Worm (Caenorhabditis elegans) whole organism, L4 larva: ENCODE results near the gene C30G12.4.

Experiments used
- ctbp-1 ChIP-seq: fragments of 200-800 bp; sonication (Bioruptor generic); IDR thresholded peaks from 2 replicates; pipeline ENCODE4 v1.3.6; 2022; ENCODE audit warnings: missing genetic modification reagents, missing genetic modification characterization, missing compliant biosample characterization
- jun-1 ChIP-seq: fragments of 150-350 bp; optimal IDR thresholded peaks from 2 replicates; lab custom pipeline; 2014; ENCODE audit warnings: missing biosample characterization, missing genetic modification reagents, missing genetic modification characterization
- lin-39 ChIP-seq: fragments of 150-350 bp; optimal IDR thresholded peaks from 2 replicates; lab custom pipeline; 2014; ENCODE audit warnings: missing biosample characterization, missing genetic modification reagents, missing genetic modification characterization
- nhr-28 ChIP-seq: fragments of 150-350 bp; optimal IDR thresholded peaks from 2 replicates; lab custom pipeline; 2014; ENCODE audit warnings: missing biosample characterization, missing genetic modification characterization
- set-16 ChIP-seq: fragments of 200-800 bp; sonication (Bioruptor generic); IDR thresholded peaks from 2 replicates; pipeline ENCODE4 v1.3.6; 2022; ENCODE audit warnings: missing genetic modification reagents, missing genetic modification characterization, missing compliant biosample characterization
- snpc-4 ChIP-seq: fragments of 150-350 bp; optimal IDR thresholded peaks from 2 replicates; lab custom pipeline; 2014; ENCODE audit warnings: missing biosample characterization, missing genetic modification characterization
- unc-130 ChIP-seq: sonication (generic microtip); optimal IDR thresholded peaks from 2 replicates; lab custom pipeline; 2016; ENCODE audit warnings: missing genetic modification reagents, missing genetic modification characterization, missing compliant biosample characterization
- unc-62 ChIP-seq, 3 experiments: fragments of 150-350 bp in 1 of 3; sonication (generic microtip); optimal IDR thresholded peaks in 2 of 3; peaks in 1 of 3; 1 replicate in 1 of 3; 2 replicates in 2 of 3; lab custom pipeline; 2014 to 2017; ENCODE audit warnings: missing biosample characterization in 3 of 3, missing genetic modification characterization in 3 of 3, missing genetic modification reagents in 3 of 3, missing genotype in 1 of 3

DNA sequence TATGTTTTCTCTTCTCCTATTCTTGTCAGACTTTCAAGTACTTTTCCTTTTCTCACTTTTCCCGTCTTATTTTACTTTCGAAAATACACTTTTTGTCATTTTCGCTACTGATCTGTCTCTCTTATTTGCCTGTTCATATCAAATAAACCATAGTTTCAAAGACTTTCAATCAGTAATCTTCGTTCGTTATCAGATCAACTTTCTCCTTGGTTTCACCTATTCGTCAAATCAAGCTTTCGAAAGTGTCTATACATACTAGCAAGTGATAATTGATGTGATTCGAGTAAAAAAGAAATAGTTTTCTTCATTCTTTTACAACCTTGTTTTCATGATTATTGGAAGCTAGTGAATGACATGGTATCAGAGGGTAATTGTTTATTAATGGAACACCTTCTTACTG is 19.2 kb upstream of the C30G12.4 start:
- no peak for TF ChIP-seq ctbp-1 (GFP tag; lab: Robert Waterston, UW)
- no peak for TF ChIP-seq unc-130
- no peak for TF ChIP-seq snpc-4
- no peak for TF ChIP-seq nhr-28 (tag; lab: Kevin White, UChicago)
- TF ChIP-seq set-16 (GFP tag; lab: Robert Waterston, UW), result no peak
- TF ChIP-seq unc-62 (GFP tag; optimal IDR thresholded peaks at IDR 0.05 in 1 of 2; lab: Kevin White, UChicago), result no peak
- TF ChIP-seq unc-62 (tag; optimal IDR thresholded peaks at IDR 0.05; lab: Kevin White, UChicago), result no peak
- TF ChIP-seq jun-1 (tag; lab: Kevin White, UChicago), result no peak
- no peak for TF ChIP-seq lin-39 (tag; lab: Kevin White, UChicago)
